Fruit fly (Drosophila melanogaster) whole organism, wandering third instar larva: Measurements from ENCODE around the gene CG14109.
A peak's percentile ranks its signal among the peaks of the same experiment; 100 is the strongest.

Experiments used
- Abd-B ChIP-seq: fragments of >200 bp; optimal IDR thresholded peaks from 2 replicates; lab custom pipeline; 2017; ENCODE audit warnings: missing biosample characterization, missing genetic modification characterization
- CG32264 ChIP-seq: fragments of 200-800 bp; sonication (Bioruptor generic); optimal IDR thresholded peaks from 2 replicates; lab custom pipeline; 2016; ENCODE audit warnings: missing biosample characterization, missing genetic modification characterization
- CG9705 ChIP-seq: fragments of 200-800 bp; sonication (Bioruptor generic); optimal IDR thresholded peaks from 2 replicates; lab custom pipeline; 2018; ENCODE audit warnings: missing biosample characterization, mild to moderate bottlenecking, missing genetic modification characterization
- CrebA ChIP-seq: fragments of 200-800 bp; sonication (Bioruptor generic); optimal IDR thresholded peaks from 2 replicates; lab custom pipeline; 2016; ENCODE audit warnings: missing biosample characterization, mild to moderate bottlenecking, missing genetic modification characterization, borderline replicate concordance
- Dfd ChIP-seq: fragments of >200 bp; optimal IDR thresholded peaks from 2 replicates; lab custom pipeline; 2017; ENCODE audit warnings: missing biosample characterization, missing genetic modification characterization
- Dif ChIP-seq: fragments of 200-275, 200-300 bp; sonication (Bioruptor generic); optimal IDR thresholded peaks from 2 replicates; lab custom pipeline; 2018; ENCODE audit warnings: missing biosample characterization, missing genetic modification characterization; ENCODE audit not compliant: partially characterized antibody
- GATAd ChIP-seq: sonication (Bioruptor generic); optimal IDR thresholded peaks from 2 replicates; lab custom pipeline; 2016; ENCODE audit warnings: missing biosample characterization, missing genetic modification characterization
- HLH106 ChIP-seq: fragments of 200-800 bp; optimal IDR thresholded peaks from 3 replicates; lab custom pipeline; 2019; ENCODE audit warnings: missing biosample characterization, mild to moderate bottlenecking, missing genetic modification characterization, moderate library complexity
- Hnf4 ChIP-seq: fragments of 200-800 bp; sonication (Bioruptor generic); optimal IDR thresholded peaks from 2 replicates; lab custom pipeline; 2016; ENCODE audit warnings: missing biosample characterization, mild to moderate bottlenecking, missing genetic modification characterization
- Hr78 ChIP-seq: fragments of >200 bp; optimal IDR thresholded peaks from 2 replicates; lab custom pipeline; 2017; ENCODE audit warnings: missing biosample characterization, missing genetic modification characterization
- Hr83 ChIP-seq: fragments of 200-300 bp; sonication (Bioruptor generic); optimal IDR thresholded peaks from 2 replicates; lab custom pipeline; 2016; ENCODE audit warnings: missing biosample characterization, mild to moderate bottlenecking, missing genetic modification characterization, moderate library complexity; ENCODE audit not compliant: poor library complexity, severe bottlenecking
- Jra ChIP-seq: sonication (Bioruptor generic); optimal IDR thresholded peaks from 2 replicates; lab custom pipeline; 2016; ENCODE audit warnings: missing biosample characterization, missing genetic modification characterization
- Mio ChIP-seq: sonication (Bioruptor generic); optimal IDR thresholded peaks from 2 replicates; lab custom pipeline; 2016; ENCODE audit warnings: missing biosample characterization, missing genetic modification characterization
- Myc ChIP-seq: fragments of >200 bp; optimal IDR thresholded peaks from 2 replicates; lab custom pipeline; 2017
- N ChIP-seq: fragments of >200 bp; optimal IDR thresholded peaks from 2 replicates; lab custom pipeline; 2018; ENCODE audit warnings: missing biosample characterization, missing external identifiers, missing genetic modification characterization
- OdsH ChIP-seq: fragments of 200-800 bp; sonication (Bioruptor generic); optimal IDR thresholded peaks from 2 replicates; lab custom pipeline; 2016; ENCODE audit warnings: missing biosample characterization, mild to moderate bottlenecking, missing genetic modification characterization
- Rel ChIP-seq, 2 experiments: fragments of 200-800 bp; sonication (Bioruptor generic) in 1 of 2; optimal IDR thresholded peaks; 2 replicates in 1 of 2; 3 replicates in 1 of 2; lab custom pipeline; 2016 to 2019; ENCODE audit warnings: mild to moderate bottlenecking in 2 of 2, missing biosample characterization in 2 of 2, missing genetic modification characterization in 2 of 2, moderate library complexity in 1 of 2
- Sp1 ChIP-seq: fragments of 200-800 bp; sonication (Bioruptor generic); optimal IDR thresholded peaks from 3 replicates; lab custom pipeline; 2019; ENCODE audit warnings: missing biosample characterization, mild to moderate bottlenecking, missing genetic modification characterization, moderate library complexity
- Vsx2 ChIP-seq: fragments of 200-300, 225-300 bp; sonication (Bioruptor generic); optimal IDR thresholded peaks from 2 replicates; lab custom pipeline; 2018; ENCODE audit warnings: missing biosample characterization, missing genetic modification characterization; ENCODE audit not compliant: partially characterized antibody
- br ChIP-seq: fragments of 200-800 bp; sonication (Bioruptor generic); optimal IDR thresholded peaks from 2 replicates; lab custom pipeline; 2016; ENCODE audit warnings: missing biosample characterization, missing genetic modification characterization
- brk ChIP-seq: fragments of 200-800 bp; sonication (Bioruptor generic); optimal IDR thresholded peaks from 2 replicates; lab custom pipeline; 2016; ENCODE audit warnings: missing biosample characterization, mild to moderate bottlenecking, missing genetic modification characterization
- dl ChIP-seq, 2 experiments: fragments of 175-275, 200-275 bp in 1 of 2; fragments of 200-275 bp in 1 of 2; sonication (Bioruptor generic); optimal IDR thresholded peaks; lab custom pipeline; 2018; ENCODE audit warnings: mild to moderate bottlenecking in 2 of 2, missing biosample characterization in 2 of 2, missing genetic modification characterization in 2 of 2, moderate library complexity in 2 of 2; ENCODE audit not compliant: partially characterized antibody in 2 of 2, insufficient read depth in 1 of 2
- dmrt93B ChIP-seq: fragments of 200-800 bp; sonication (Bioruptor generic); optimal IDR thresholded peaks from 2 replicates; lab custom pipeline; 2018; ENCODE audit warnings: missing biosample characterization, mild to moderate bottlenecking, missing genetic modification characterization
- dsf ChIP-seq: sonication (Bioruptor generic); optimal IDR thresholded peaks from 2 replicates; lab custom pipeline; 2016; ENCODE audit warnings: missing biosample characterization, missing genetic modification characterization, borderline replicate concordance
- ey ChIP-seq: fragments of 200-800 bp; sonication (Bioruptor generic); optimal IDR thresholded peaks from 2 replicates; lab custom pipeline; 2016; ENCODE audit warnings: missing biosample characterization, missing genetic modification characterization
- fru ChIP-seq: fragments of 200-800 bp; sonication (Bioruptor generic); optimal IDR thresholded peaks from 3 replicates; lab custom pipeline; 2016; ENCODE audit warnings: missing biosample characterization, mild to moderate bottlenecking, missing genetic modification characterization
- h ChIP-seq: fragments of 200-800 bp; sonication (Bioruptor generic); optimal IDR thresholded peaks from 3 replicates; lab custom pipeline; 2016; ENCODE audit warnings: missing biosample characterization, mild to moderate bottlenecking, missing genetic modification characterization
- jim ChIP-seq: fragments of 175-275, 200-325 bp; sonication (Bioruptor generic); optimal IDR thresholded peaks from 2 replicates; lab custom pipeline; 2016; ENCODE audit warnings: missing biosample characterization, mild to moderate bottlenecking, missing genetic modification characterization
- lola ChIP-seq: fragments of >200 bp; optimal IDR thresholded peaks from 2 replicates; lab custom pipeline; 2017; ENCODE audit warnings: missing biosample characterization, missing genetic modification characterization
- pan ChIP-seq: fragments of >200 bp; optimal IDR thresholded peaks from 2 replicates; lab custom pipeline; 2017
- psq ChIP-seq: fragments of 200-800 bp; sonication (Bioruptor generic); optimal IDR thresholded peaks from 3 replicates; lab custom pipeline; 2017; ENCODE audit warnings: missing biosample characterization, mild to moderate bottlenecking, missing genetic modification characterization, moderate library complexity
- rgr ChIP-seq: fragments of 200-800 bp; sonication (Bioruptor generic); optimal IDR thresholded peaks from 3 replicates; lab custom pipeline; 2016; ENCODE audit warnings: missing biosample characterization, mild to moderate bottlenecking, missing genetic modification characterization
- sage ChIP-seq: fragments of 200-800 bp; sonication (Bioruptor generic); optimal IDR thresholded peaks from 2 replicates; lab custom pipeline; 2016; ENCODE audit warnings: missing biosample characterization, mild to moderate bottlenecking, missing genetic modification characterization
- sv ChIP-seq: fragments of 200-800 bp; sonication (Bioruptor generic); optimal IDR thresholded peaks from 3 replicates; lab custom pipeline; 2016; ENCODE audit warnings: missing biosample characterization, missing genetic modification characterization
- tai ChIP-seq: sonication (Bioruptor generic); optimal IDR thresholded peaks from 2 replicates; lab custom pipeline; 2016; ENCODE audit warnings: missing biosample characterization, missing genetic modification characterization
- woc ChIP-seq: sonication (Bioruptor generic); optimal IDR thresholded peaks from 2 replicates; lab custom pipeline; 2016; ENCODE audit warnings: missing biosample characterization, mild to moderate bottlenecking, missing genetic modification characterization

Gene CG14109

DNA sequence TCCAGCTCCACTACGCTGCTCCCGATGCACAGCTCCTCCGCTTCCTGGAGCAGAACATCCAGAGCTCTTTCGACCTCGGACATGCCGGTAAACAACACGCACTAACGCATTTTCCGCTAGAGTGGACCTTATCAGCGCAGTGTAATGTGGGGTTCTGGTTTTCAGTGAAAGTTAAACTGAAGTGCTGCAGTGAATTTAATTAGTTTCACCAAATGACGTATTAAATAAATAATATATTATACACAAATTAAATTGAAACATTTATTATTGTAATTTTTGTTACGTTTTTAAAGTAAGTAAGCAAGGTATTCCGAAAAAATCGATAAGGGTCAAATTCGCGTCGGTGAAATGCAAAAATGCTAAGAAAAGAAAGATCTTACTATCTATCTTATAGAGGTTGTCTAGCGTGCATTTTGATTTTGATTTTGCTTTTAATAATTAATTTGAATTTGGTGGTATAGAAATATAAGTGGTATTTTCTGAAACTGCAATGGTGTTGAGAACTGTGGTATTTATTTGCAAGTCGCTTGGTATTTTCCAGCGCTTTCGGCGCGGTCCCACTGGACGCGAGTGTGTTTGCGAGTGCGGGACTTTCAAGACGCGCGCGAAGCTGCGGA is 9.6 kb downstream of the CG14109 start, which contains the start of the genes JMJD7 and CG10738:
JMJD7 (minus strand) TSS at position 107 of the 617 bp plus-strand sequence.
CG10738 (plus strand) TSS at position 594 of the 617 bp plus-strand sequence.
- TF ChIP-seq CG32264 (GFP tag; lab: Kevin White, UChicago) (no peak), Jra (no peak), tai (GFP tag; lab: Kevin White, UChicago) (no peak), jim (no peak), Hr78 (GFP tag; lab: Kevin White, UChicago) (no peak), Mio (GFP tag; lab: Kevin White, UChicago) (no peak), dsf (GFP tag; lab: Kevin White, UChicago) (no peak), woc (GFP tag; lab: Kevin White, UChicago) (no peak), lola (GFP tag; lab: Kevin White, UChicago) (no peak), Sp1 (GFP tag; lab: Kevin White, UChicago) (peak; percentile 25), brk (no peak), dmrt93B (GFP tag; lab: Kevin White, UChicago) (peak; percentile 67), Hnf4 (GFP tag; lab: Kevin White, UChicago) (no peak), psq (GFP tag; lab: Kevin White, UChicago) (peak; percentile 27), Vsx2 (no peak), Rel (GFP tag; optimal IDR thresholded peaks at IDR 0.05; lab: Kevin White, UChicago) (no peak), Rel (tag; optimal IDR thresholded peaks at IDR 0.05; lab: Kevin White, UChicago) (peak; percentile 16), HLH106 (tag; lab: Kevin White, UChicago) (peak; percentile 66), N (GFP tag; lab: Kevin White, UChicago) (no peak), br (peak; percentile 14), GATAd (no peak), rgr (GFP tag; lab: Kevin White, UChicago) (peak; percentile 36), CrebA (no peak), sv (GFP tag; lab: Kevin White, UChicago) (no peak), CG9705 (GFP tag; lab: Kevin White, UChicago) (peak; percentile 75), fru (peak; percentile 9), Hr83 (GFP tag; lab: Kevin White, UChicago) (peak; percentile 77), Dfd (GFP tag; lab: Kevin White, UChicago) (no peak), pan (lab: Kevin White, UChicago) (no peak), h (GFP tag; lab: Kevin White, UChicago) (peak; percentile 44), Abd-B (GFP tag; lab: Kevin White, UChicago) (no peak), OdsH (GFP tag; lab: Kevin White, UChicago) (no peak), Dif (GFP tag; lab: Kevin White, UChicago) (no peak), ey (peak; percentile 5)

DNA sequence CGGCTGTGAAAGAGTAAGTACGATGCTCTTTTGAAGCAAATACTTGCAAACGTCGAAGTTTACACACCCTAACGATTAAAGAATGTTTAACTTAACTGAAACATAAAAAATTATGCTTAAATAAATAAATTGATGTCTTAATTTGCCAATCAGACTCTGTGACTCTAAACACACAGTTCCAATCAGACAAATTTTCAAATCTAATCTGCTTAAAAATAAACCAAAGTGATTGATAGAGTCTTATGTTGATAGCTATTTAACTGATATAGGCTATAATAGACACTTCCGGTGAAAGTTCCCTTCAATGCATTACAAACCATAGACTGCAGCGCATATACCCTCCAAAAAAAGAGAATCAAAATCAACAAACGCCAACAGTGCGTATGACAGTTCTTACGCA is 10.9 kb downstream of the CG14109 start:
- TF ChIP-seq Myc (no peak), sage (no peak), fru (no peak), Sp1 (GFP tag; lab: Kevin White, UChicago) (no peak), dmrt93B (GFP tag; lab: Kevin White, UChicago) (no peak), CG9705 (GFP tag; lab: Kevin White, UChicago) (no peak), woc (GFP tag; lab: Kevin White, UChicago) (no peak), GATAd (no peak), dl (GFP tag; optimal IDR thresholded peaks at IDR 0.05; lab: Kevin White, UChicago; ENCODE audit: insufficient read depth in 1 of 2, partially characterized antibody in 2 of 2) (no peak)
- TF ChIP-seq, all 38 proteins: peak for 0

DNA sequence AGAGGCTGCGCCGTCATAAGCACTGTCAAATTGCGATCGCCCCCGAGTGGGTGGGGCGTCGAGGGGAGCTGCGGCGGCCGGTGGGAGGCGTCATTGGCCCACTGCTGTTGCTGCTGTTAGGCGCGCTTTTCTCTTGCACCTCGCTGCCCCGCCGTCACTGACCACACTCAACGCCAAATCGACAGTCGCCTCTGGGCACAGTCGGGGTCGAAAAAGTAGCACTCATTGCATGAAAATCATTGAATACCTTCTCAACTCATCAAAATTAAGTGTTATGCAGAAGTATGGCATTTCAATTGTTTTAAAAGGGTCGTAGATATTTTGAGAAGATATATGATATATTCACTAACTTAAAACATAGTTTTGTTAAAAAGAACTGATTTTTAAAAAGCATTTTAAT is 11.6 kb downstream of the CG14109 start:
- TF ChIP-seq sv (GFP tag; lab: Kevin White, UChicago) (no peak), CrebA (no peak), ey (no peak), Hnf4 (GFP tag; lab: Kevin White, UChicago) (no peak)
- TF ChIP-seq, all 38 proteins: peak for 0
